Fruit fly (Drosophila melanogaster) whole organism: ENCODE results near the gene raw.

ENCODE experiments used
- EcR ChIP-seq, 2 experiments: fragments of >200 bp; optimal IDR thresholded peaks; 2 replicates each; lab custom pipeline; 2017; ENCODE audit warnings: missing biosample characterization in 2 of 2, missing genetic modification characterization in 2 of 2, missing genetic modification reagents in 2 of 2
- usp ChIP-seq: fragments of >200 bp; optimal IDR thresholded peaks from 2 replicates; lab custom pipeline; 2017; ENCODE audit warnings: missing biosample characterization, missing genetic modification characterization, mixed read lengths

DNA sequence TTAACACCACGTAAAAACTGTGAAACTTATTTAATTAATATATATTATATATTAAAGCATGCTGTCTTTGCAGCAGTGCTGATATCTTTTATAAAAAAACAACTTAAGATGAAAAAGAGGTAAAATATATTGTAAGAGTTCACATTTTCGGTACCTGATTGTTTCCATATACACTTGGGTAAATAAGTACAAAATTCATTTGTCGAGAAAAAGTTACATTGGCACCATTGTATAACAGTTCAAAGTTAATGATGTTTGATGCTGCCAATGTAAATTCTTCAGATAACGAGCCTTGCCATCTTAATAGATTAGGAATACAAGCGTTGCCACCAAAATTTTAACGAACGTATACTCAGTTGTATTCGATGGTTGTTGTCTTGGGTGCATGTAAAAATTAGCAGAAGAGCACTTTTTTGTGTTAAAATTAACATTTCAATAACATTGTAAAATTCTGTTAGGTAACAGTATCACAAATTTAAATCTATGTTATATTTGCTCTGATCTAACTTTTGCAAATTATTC, 358 bp upstream of the raw start:
- TF ChIP-seq usp (no peak), EcR (GFP tag; optimal IDR thresholded peaks at IDR 0.05; lab: Kevin White, UChicago) (no peak)
